Worm (Caenorhabditis elegans) whole organism, L3 larva: Measurements from ENCODE around the gene D1025.1.
"Not testable (repeated sequence)": the region's sequence is repeated elsewhere in the genome, so short reads cannot be mapped to it uniquely, and the experiment has no call there.

Experiments
- ceh-82 ChIP-seq: fragments of 150-350 bp; optimal IDR thresholded peaks from 2 replicates; lab custom pipeline; 2014; ENCODE audit warnings: missing biosample characterization, missing genetic modification characterization
- fkh-10 ChIP-seq: sonication (generic microtip); optimal IDR thresholded peaks from 2 replicates; lab custom pipeline; 2017; ENCODE audit warnings: missing biosample characterization, missing genetic modification reagents, missing genetic modification characterization
- lin-39 ChIP-seq: fragments of 150-350 bp; optimal IDR thresholded peaks from 2 replicates; lab custom pipeline; 2018; ENCODE audit warnings: missing biosample characterization, missing genetic modification reagents, missing genetic modification characterization
- nhr-11 ChIP-seq: fragments of 150-350 bp; optimal IDR thresholded peaks from 2 replicates; lab custom pipeline; 2014; ENCODE audit warnings: missing biosample characterization, missing genetic modification characterization
- nhr-25 ChIP-seq: sonication (generic microtip); optimal IDR thresholded peaks from 2 replicates; lab custom pipeline; 2017; ENCODE audit warnings: missing biosample characterization, missing genetic modification characterization
- unc-39 ChIP-seq: sonication (generic microtip); optimal IDR thresholded peaks from 4 replicates; lab custom pipeline; 2017; ENCODE audit warnings: missing biosample characterization, missing genetic modification characterization
- ztf-11 ChIP-seq: fragments of 150-350 bp; optimal IDR thresholded peaks from 2 replicates; lab custom pipeline; 2014; ENCODE audit warnings: missing biosample characterization, missing genetic modification characterization

ce11 chrX:14528399-14528798, 7.8 kb downstream of the D1025.1 start, which contains the start of gene nspc-19:
- not testable (repeated sequence) for TF ChIP-seq ztf-11 (tag; lab: Kevin White, UChicago); nhr-11 (tag; lab: Kevin White, UChicago); fkh-10 (GFP tag; lab: Kevin White, UChicago); nhr-25; unc-39; lin-39 (tag; lab: Kevin White, UChicago); ceh-82
